Fruit fly (Drosophila melanogaster) whole organism, embryonic: ENCODE results near the gene CG7739.
A peak's percentile ranks its signal among the peaks of the same experiment; 100 is the strongest.

Source experiments
- ATbp ChIP-seq: fragments of 200-800 bp; sonication (Bioruptor generic); optimal IDR thresholded peaks from 2 replicates; lab custom pipeline; 2017; ENCODE audit warnings: missing biosample characterization, mild to moderate bottlenecking, missing genetic modification characterization, missing genetic modification reagents
- Antp ChIP-seq: fragments of 200-800 bp; sonication (Bioruptor generic); optimal IDR thresholded peaks from 3 replicates; lab custom pipeline; 2016; ENCODE audit warnings: missing biosample characterization, missing genetic modification characterization
- CG10147 ChIP-seq: fragments of 200-800 bp; sonication (Bioruptor generic); optimal IDR thresholded peaks from 2 replicates; lab custom pipeline; 2019; ENCODE audit warnings: missing biosample characterization, mild to moderate bottlenecking, missing genetic modification characterization, moderate library complexity
- CG1024 ChIP-seq: fragments of 200-800 bp; sonication (Bioruptor generic); IDR thresholded peaks from 2 replicates; pipeline ENCODE4 v1.3.6; 2022; ENCODE audit warnings: missing biosample characterization, missing genetic modification characterization
- CG12155 ChIP-seq: fragments of 200-800 bp; sonication (Bioruptor generic); optimal IDR thresholded peaks from 3 replicates; lab custom pipeline; 2016; ENCODE audit warnings: missing biosample characterization, missing genetic modification characterization
- CG14965 ChIP-seq: fragments of 200-800 bp; sonication (Bioruptor generic); optimal IDR thresholded peaks from 2 replicates; lab custom pipeline; 2016; ENCODE audit warnings: missing biosample characterization, missing genetic modification characterization, borderline replicate concordance
- CG15269 ChIP-seq: fragments of 200-800 bp; sonication (Bioruptor generic); optimal IDR thresholded peaks from 2 replicates; lab custom pipeline; 2018; ENCODE audit warnings: missing biosample characterization, mild to moderate bottlenecking, missing genetic modification characterization, moderate library complexity
- CG1529 ChIP-seq: fragments of 200-800 bp; sonication (Bioruptor generic); optimal IDR thresholded peaks from 3 replicates; lab custom pipeline; 2018; ENCODE audit warnings: missing biosample characterization, missing genetic modification characterization
- CG1647 ChIP-seq: fragments of 200-800 bp; sonication (Bioruptor generic); optimal IDR thresholded peaks from 3 replicates; lab custom pipeline; 2016; ENCODE audit warnings: missing biosample characterization, missing genetic modification characterization
- CG1792 ChIP-seq: fragments of 200-800 bp; sonication (Bioruptor generic); optimal IDR thresholded peaks from 2 replicates; lab custom pipeline; 2016; ENCODE audit warnings: missing biosample characterization, missing genetic modification characterization
- CG18262 ChIP-seq: fragments of 200-800 bp; optimal IDR thresholded peaks from 3 replicates; lab custom pipeline; 2019; ENCODE audit warnings: missing biosample characterization, mild to moderate bottlenecking, missing genetic modification characterization, moderate library complexity
- CG31224 ChIP-seq: fragments of 200-800 bp; sonication (Bioruptor generic); IDR thresholded peaks from 2 replicates; pipeline ENCODE4 v1.3.6; 2022; ENCODE audit warnings: missing biosample characterization, missing genetic modification characterization
- CG31388 ChIP-seq: fragments of 200-800 bp; sonication (Bioruptor generic); optimal IDR thresholded peaks from 2 replicates; lab custom pipeline; 2016; ENCODE audit warnings: missing biosample characterization, missing genetic modification characterization
- CG31441 ChIP-seq: fragments of 200-800 bp; sonication (Bioruptor generic); IDR thresholded peaks from 2 replicates; pipeline ENCODE4 v1.3.6; 2022; ENCODE audit warnings: missing biosample characterization, missing genetic modification characterization
- CG3726 ChIP-seq: fragments of 200-800 bp; sonication (Bioruptor generic); IDR thresholded peaks from 3 replicates; pipeline ENCODE4, ENCODE4 v1.3.6; 2022; ENCODE audit warnings: missing biosample characterization, missing genetic modification characterization
- CG3995 ChIP-seq: fragments of 200-800 bp; sonication (Bioruptor generic); optimal IDR thresholded peaks from 3 replicates; lab custom pipeline; 2016; ENCODE audit warnings: missing biosample characterization, missing genetic modification characterization
- CG4820 ChIP-seq: fragments of 200-800 bp; sonication (Bioruptor generic); optimal IDR thresholded peaks from 3 replicates; lab custom pipeline; 2016; ENCODE audit warnings: missing biosample characterization, missing genetic modification characterization
- CG6791 ChIP-seq: fragments of 200-800 bp; sonication (Bioruptor generic); IDR thresholded peaks from 3 replicates; pipeline ENCODE4 v1.3.6; 2022; ENCODE audit warnings: missing biosample characterization, missing genetic modification characterization; ENCODE audit not compliant: partially characterized antibody
- CG6813 ChIP-seq: fragments of 200-800 bp; sonication (Bioruptor generic); optimal IDR thresholded peaks from 2 replicates; lab custom pipeline; 2017; ENCODE audit warnings: missing biosample characterization, missing genetic modification characterization, mild to moderate bottlenecking, moderate library complexity, missing genetic modification reagents
- CG7745 ChIP-seq: fragments of 200-800 bp; sonication (Bioruptor generic); optimal IDR thresholded peaks from 2 replicates; lab custom pipeline; 2018; ENCODE audit warnings: missing biosample characterization, mild to moderate bottlenecking, missing genetic modification characterization, moderate library complexity
- CG7786 ChIP-seq: fragments of 200-800 bp; sonication (Bioruptor generic); optimal IDR thresholded peaks from 2 replicates; lab custom pipeline; 2016; ENCODE audit warnings: missing biosample characterization, missing genetic modification characterization
- CG7987 ChIP-seq: fragments of 200-800 bp; sonication (Bioruptor generic); optimal IDR thresholded peaks from 2 replicates; lab custom pipeline; 2018; ENCODE audit warnings: missing biosample characterization, mild to moderate bottlenecking, missing genetic modification characterization, moderate library complexity
- CG9727 ChIP-seq: fragments of 200-800 bp; sonication (Bioruptor generic); optimal IDR thresholded peaks from 3 replicates; lab custom pipeline; 2017; ENCODE audit warnings: missing biosample characterization, mild to moderate bottlenecking, missing genetic modification characterization
- CrebB ChIP-seq: fragments of 200-800 bp; sonication (Bioruptor generic); optimal IDR thresholded peaks from 3 replicates; lab custom pipeline; 2018; ENCODE audit warnings: missing biosample characterization, mild to moderate bottlenecking, missing genetic modification characterization
- Elba2 ChIP-seq: fragments of 200-800 bp; sonication (Bioruptor generic); optimal IDR thresholded peaks from 3 replicates; lab custom pipeline; 2016; ENCODE audit warnings: missing biosample characterization, missing genetic modification characterization
- HLH54F ChIP-seq: fragments of 200-800 bp; sonication (Bioruptor generic); optimal IDR thresholded peaks from 3 replicates; lab custom pipeline; 2016; ENCODE audit warnings: missing biosample characterization, missing genetic modification characterization
- Hsf ChIP-seq: fragments of 200-800 bp; sonication (Bioruptor generic); optimal IDR thresholded peaks from 3 replicates; lab custom pipeline; 2016; ENCODE audit warnings: missing biosample characterization, missing genetic modification characterization
- Jarid2 ChIP-seq: fragments of 200-800 bp; sonication (Bioruptor generic); optimal IDR thresholded peaks from 3 replicates; lab custom pipeline; 2017; ENCODE audit warnings: mild to moderate bottlenecking, missing biosample characterization, missing genetic modification reagents, missing genetic modification characterization
- MESR4 ChIP-seq: fragments of 200-800 bp; sonication (Bioruptor generic); optimal IDR thresholded peaks from 2 replicates; lab custom pipeline; 2018; ENCODE audit warnings: missing biosample characterization, mild to moderate bottlenecking, missing genetic modification characterization, moderate library complexity
- NC2β ChIP-seq: fragments of 200-800 bp; sonication (Bioruptor generic); optimal IDR thresholded peaks from 2 replicates; lab custom pipeline; 2016; ENCODE audit warnings: missing biosample characterization, missing genetic modification characterization
- Neu2 ChIP-seq: fragments of 200-800 bp; sonication (Bioruptor generic); optimal IDR thresholded peaks from 3 replicates; lab custom pipeline; 2016; ENCODE audit warnings: missing biosample characterization, missing genetic modification characterization, borderline replicate concordance
- Nf-YA ChIP-seq: fragments of 200-800 bp; sonication (Bioruptor generic); IDR thresholded peaks from 2 replicates; pipeline ENCODE4 v1.3.6; 2022; ENCODE audit warnings: missing biosample characterization, missing genetic modification characterization
- Rfx ChIP-seq: fragments of 200-800 bp; sonication (Bioruptor generic); IDR thresholded peaks from 2 replicates; pipeline ENCODE4 v1.3.6; 2022; ENCODE audit warnings: missing biosample characterization, missing genetic modification characterization
- Side ChIP-seq: fragments of 200-800 bp; sonication (Bioruptor generic); optimal IDR thresholded peaks from 2 replicates; lab custom pipeline; 2016; ENCODE audit warnings: missing biosample characterization, missing genetic modification characterization
- Xbp1 ChIP-seq: fragments of 200-800 bp; sonication (Bioruptor generic); optimal IDR thresholded peaks from 3 replicates; lab custom pipeline; 2016; ENCODE audit warnings: missing biosample characterization, mild to moderate bottlenecking, missing genetic modification characterization
- caup ChIP-seq: fragments of 200-800 bp; sonication (Bioruptor generic); optimal IDR thresholded peaks from 3 replicates; lab custom pipeline; 2017; ENCODE audit warnings: missing biosample characterization, mild to moderate bottlenecking, missing genetic modification characterization, moderate library complexity; ENCODE audit not compliant: severe bottlenecking
- crol ChIP-seq: fragments of 200-800 bp; sonication (Bioruptor generic); IDR thresholded peaks from 2 replicates; pipeline ENCODE4 v1.3.6; 2022; ENCODE audit warnings: missing biosample characterization, missing genetic modification characterization
- dmrt99B ChIP-seq: fragments of 200-800 bp; sonication (Bioruptor generic); optimal IDR thresholded peaks from 2 replicates; lab custom pipeline; 2018; ENCODE audit warnings: missing biosample characterization, mild to moderate bottlenecking, missing genetic modification characterization, moderate library complexity
- eve ChIP-seq, 2 experiments: fragments of >200 bp; optimal IDR thresholded peaks; 2 replicates each; lab custom pipeline; 2017; ENCODE audit warnings: missing biosample characterization in 2 of 2, missing genetic modification characterization in 2 of 2
- fd3F ChIP-seq: fragments of 200-800 bp; sonication (Bioruptor generic); optimal IDR thresholded peaks from 2 replicates; lab custom pipeline; 2018; ENCODE audit warnings: missing biosample characterization, mild to moderate bottlenecking, missing genetic modification characterization, moderate library complexity
- gem ChIP-seq: fragments of 200-800 bp; sonication (Bioruptor generic); optimal IDR thresholded peaks from 2 replicates; lab custom pipeline; 2019; ENCODE audit warnings: missing biosample characterization, mild to moderate bottlenecking, missing genetic modification characterization, moderate library complexity
- inv ChIP-seq: fragments of 200-800 bp; sonication (Bioruptor generic); IDR thresholded peaks from 2 replicates; pipeline ENCODE4 v1.3.6; 2022; ENCODE audit warnings: missing biosample characterization, missing genetic modification characterization; ENCODE audit not compliant: partially characterized antibody
- lab ChIP-seq: fragments of 200-800 bp; sonication (Bioruptor generic); optimal IDR thresholded peaks from 3 replicates; lab custom pipeline; 2017; ENCODE audit warnings: missing biosample characterization, missing genetic modification characterization, mild to moderate bottlenecking, moderate library complexity, missing genetic modification reagents
- otp ChIP-seq: fragments of 200-800 bp; sonication (Bioruptor generic); IDR thresholded peaks from 3 replicates; pipeline ENCODE4, ENCODE4 v1.3.6; 2022; ENCODE audit warnings: missing biosample characterization, missing genetic modification characterization
- rib ChIP-seq: fragments of 200-800 bp; sonication (Bioruptor generic); IDR thresholded peaks from 2 replicates; pipeline ENCODE4 v1.3.6; 2022; ENCODE audit warnings: missing biosample characterization, missing genetic modification characterization
- sens ChIP-seq: fragments of 200-800 bp; sonication (Bioruptor generic); peaks from one replicate; lab custom pipeline; 2016; ENCODE audit warnings: missing biosample characterization, missing genetic modification characterization
- z ChIP-seq: fragments of 200-800 bp; sonication (Bioruptor generic); IDR thresholded peaks from 3 replicates; pipeline ENCODE4 v1.3.6; 2022; ENCODE audit warnings: missing biosample characterization, missing genetic modification characterization
- zen ChIP-seq: fragments of 200-800 bp; sonication (Bioruptor generic); optimal IDR thresholded peaks from 3 replicates; lab custom pipeline; 2018; ENCODE audit warnings: missing biosample characterization, mild to moderate bottlenecking, missing genetic modification characterization, moderate library complexity

CG7739 gene

dm6 chr3L:15597037-15597785, 34.3 kb upstream of the CG7739 start (continued):
- no peak for TF ChIP-seq zen
- TF ChIP-seq CG6791 = no peak
- no peak for TF ChIP-seq CG7745 (tag; lab: Kevin White, UChicago)
- TF ChIP-seq CG7786 (GFP tag; lab: Kevin White, UChicago) = no peak
- TF ChIP-seq CG12155 = no peak
- peak; percentile 49 for TF ChIP-seq caup (GFP tag; lab: Kevin White, UChicago)
- no peak for TF ChIP-seq CG3995
- no peak for TF ChIP-seq CG14965
- TF ChIP-seq rib (GFP tag; lab: Robert Waterston, UW) = no peak
- TF ChIP-seq sens (GFP tag; lab: Kevin White, UChicago) = peak; percentile 45
- TF ChIP-seq Side (GFP tag; lab: Kevin White, UChicago) = no peak
- TF ChIP-seq CG31388 = no peak
- peak; percentile 63 for TF ChIP-seq lab (GFP tag; lab: Kevin White, UChicago)
- no peak for TF ChIP-seq CG1792
- TF ChIP-seq dmrt99B (tag; lab: Kevin White, UChicago) = peak; percentile 33
- peak; percentile 2 for TF ChIP-seq CG1529 (GFP tag; lab: Kevin White, UChicago)
- TF ChIP-seq CG1647 = no peak
- no peak for TF ChIP-seq crol (GFP tag; lab: Robert Waterston, UW)
- TF ChIP-seq eve (GFP tag; optimal IDR thresholded peaks at IDR 0.05; lab: Kevin White, UChicago) = no peak
- no peak for TF ChIP-seq Neu2 (GFP tag; lab: Kevin White, UChicago)
- TF ChIP-seq Rfx = no peak; the same call in 1 of the 2 replicates
- peak; percentile 29 for TF ChIP-seq CG7987 (GFP tag; lab: Kevin White, UChicago)
- no peak for TF ChIP-seq CG1024 (GFP tag; lab: Robert Waterston, UW)
- no peak for TF ChIP-seq CrebB (tag; lab: Kevin White, UChicago)
- no peak for TF ChIP-seq NC2β (GFP tag; lab: Kevin White, UChicago)
- TF ChIP-seq Nf-YA (GFP tag; lab: Robert Waterston, UW) = peak; percentile 45; the same call in 1 of the 2 replicates
- no peak for TF ChIP-seq CG3726 (GFP tag; lab: Robert Waterston, UW)
- no peak for TF ChIP-seq CG4820 (GFP tag; lab: Kevin White, UChicago)
- TF ChIP-seq gem (tag; lab: Kevin White, UChicago) = peak; percentile 7
- TF ChIP-seq Jarid2 = no peak
- no peak for TF ChIP-seq CG10147 (GFP tag; lab: Kevin White, UChicago)
- TF ChIP-seq CG9727 = no peak
- TF ChIP-seq CG31441 = peak; percentile 14; the same call in 1 of the 2 replicates
- TF ChIP-seq Hsf (GFP tag; lab: Kevin White, UChicago) = no peak
- no peak for TF ChIP-seq Xbp1
- no peak for TF ChIP-seq CG18262 (tag; lab: Kevin White, UChicago)
- TF ChIP-seq inv (GFP tag; lab: Robert Waterston, UW) = no peak
- no peak for TF ChIP-seq CG31224 (GFP tag; lab: Robert Waterston, UW)
- no peak for TF ChIP-seq Antp
- TF ChIP-seq otp (GFP tag; lab: Robert Waterston, UW) = peak; percentile 51; the same call in 1 of the 3 replicates
- TF ChIP-seq CG6813 (GFP tag; lab: Kevin White, UChicago) = no peak
- TF ChIP-seq ATbp (GFP tag; lab: Kevin White, UChicago) = peak; percentile 71
- no peak for TF ChIP-seq MESR4 (GFP tag; lab: Kevin White, UChicago)
- TF ChIP-seq Elba2 (GFP tag; lab: Kevin White, UChicago) = no peak
- no peak for TF ChIP-seq fd3F (GFP tag; lab: Kevin White, UChicago)
- TF ChIP-seq CG15269 (tag; lab: Kevin White, UChicago) = peak; percentile 25
- TF ChIP-seq HLH54F (GFP tag; lab: Kevin White, UChicago) = no peak
- 0 out of 3 replicates have a peak, but pooled peaks have one; percentile 44 for TF ChIP-seq z
